Fruit fly (Drosophila melanogaster): ENCODE results near the gene atms.

Gene atms

dm6 chr3R:4804126-4804649 lies 54.4 kb downstream of the atms start (continued):
- no peak for TF ChIP-seq kay (GFP tag; optimal IDR thresholded peaks at IDR 0.05)
- no peak for TF ChIP-seq CG10959 (GFP tag; IDR thresholded peaks at IDR 0.05)
- peak; percentile 44; the same call in 1 of the 3 replicates for TF ChIP-seq Doc3 (GFP tag; IDR thresholded peaks at IDR 0.05; ENCODE audit: partially characterized antibody)
- no peak for TF ChIP-seq Usf (GFP tag; optimal IDR thresholded peaks at IDR 0.05)
- peak; percentile 62 for TF ChIP-seq CG12769 (tag; optimal IDR thresholded peaks at IDR 0.05)
- 0 out of 2 replicates have a peak, but pooled peaks have one; percentile 5 for TF ChIP-seq peb (GFP tag; IDR thresholded peaks at IDR 0.05)
- peak; percentile 23; the same call in 1 of the 2 replicates for TF ChIP-seq E2f1 (GFP tag; IDR thresholded peaks at IDR 0.05)
- peak; percentile 24; the same call in 1 of the 3 replicates for TF ChIP-seq dysf (GFP tag; IDR thresholded peaks at IDR 0.05)
- TF ChIP-seq cg (GFP tag; optimal IDR thresholded peaks at IDR 0.05), result peak; percentile 86
- TF ChIP-seq Nf-YA (GFP tag; IDR thresholded peaks at IDR 0.05), result no peak
- TF ChIP-seq unpg (GFP tag; optimal IDR thresholded peaks at IDR 0.05), result peak; percentile 21
- TF ChIP-seq sna (GFP tag; IDR thresholded peaks at IDR 0.05; ENCODE audit: partially characterized antibody), result no peak; the same call in 1 of the 2 replicates
- no peak for TF ChIP-seq Bgb (GFP tag; IDR thresholded peaks at IDR 0.05; ENCODE audit: partially characterized antibody)
- 0 out of 2 replicates have a peak, but pooled peaks have one; percentile 28 for TF ChIP-seq chm (GFP tag; IDR thresholded peaks at IDR 0.05)
- no peak for TF ChIP-seq CG5953 (GFP tag; IDR thresholded peaks at IDR 0.05)
- TF ChIP-seq Hr78 (GFP tag; optimal IDR thresholded peaks at IDR 0.05), result no peak
- TF ChIP-seq sd (tag; optimal IDR thresholded peaks at IDR 0.05), result no peak
- TF ChIP-seq Med (GFP tag), result peak; percentile 80
- TF ChIP-seq cas (GFP tag; IDR thresholded peaks at IDR 0.05), result no peak
- TF ChIP-seq CG15696 (tag; optimal IDR thresholded peaks at IDR 0.05), result no peak
- TF ChIP-seq CG9932 (GFP tag; IDR thresholded peaks at IDR 0.05), result no peak
- peak; percentile 85 for TF ChIP-seq twi (tag; optimal IDR thresholded peaks at IDR 0.05)
- TF ChIP-seq CG6854 (GFP tag; optimal IDR thresholded peaks at IDR 0.05), result no peak
- TF ChIP-seq CoRest (tag; optimal IDR thresholded peaks at IDR 0.05), result peak; percentile 36
- peak in 1 of 2 experiments; percentile 12 for TF ChIP-seq bsh (GFP tag; optimal IDR thresholded peaks at IDR 0.05)
- TF ChIP-seq abd-A (tag; optimal IDR thresholded peaks at IDR 0.05), result peak; percentile 8
- peak; percentile 66 for TF ChIP-seq BEAF-32 (GFP tag; optimal IDR thresholded peaks at IDR 0.05)
- peak; percentile 16 for TF ChIP-seq CG1233 (GFP tag; optimal IDR thresholded peaks at IDR 0.05)
- TF ChIP-seq hbn (GFP tag; IDR thresholded peaks at IDR 0.05; ENCODE audit: partially characterized antibody), result no peak
- TF ChIP-seq br (optimal IDR thresholded peaks at IDR 0.05), result no peak
- TF ChIP-seq Dref (GFP tag; IDR thresholded peaks at IDR 0.05), result no peak
- TF ChIP-seq CG10462 (GFP tag; optimal IDR thresholded peaks at IDR 0.05), result no peak
- no peak for TF ChIP-seq CG34376 (GFP tag; optimal IDR thresholded peaks at IDR 0.05)
- no peak for TF ChIP-seq CG18011 (GFP tag; optimal IDR thresholded peaks at IDR 0.05)
- TF ChIP-seq CG13424 (tag; optimal IDR thresholded peaks at IDR 0.05), result peak; percentile 20
- no peak for TF ChIP-seq en (GFP tag; optimal IDR thresholded peaks at IDR 0.05)
- TF ChIP-seq CG11085 (GFP tag; IDR thresholded peaks at IDR 0.05), result no peak
- TF ChIP-seq Sry-β (GFP tag; optimal IDR thresholded peaks at IDR 0.05), result peak; percentile 9
- TF ChIP-seq CG2120 (GFP tag; optimal IDR thresholded peaks at IDR 0.05), result peak; percentile 34
- TF ChIP-seq sob (GFP tag; IDR thresholded peaks at IDR 0.05), result 0 out of 2 replicates have a peak, but pooled peaks have one; percentile 9
- no peak for TF ChIP-seq CG18599 (GFP tag; optimal IDR thresholded peaks at IDR 0.05)
- TF ChIP-seq CG10431 (GFP tag; optimal IDR thresholded peaks at IDR 0.05), result no peak
- no peak for TF ChIP-seq CG9437 (GFP tag; optimal IDR thresholded peaks at IDR 0.05)
- TF ChIP-seq CG7271 (tag; optimal IDR thresholded peaks at IDR 0.05), result no peak
- no peak for TF ChIP-seq Myb (GFP tag; optimal IDR thresholded peaks at IDR 0.05)
- no peak for TF ChIP-seq ash1 (GFP tag; optimal IDR thresholded peaks at IDR 0.05)
- TF ChIP-seq Doc2 (GFP tag; IDR thresholded peaks at IDR 0.05), result no peak
- TF ChIP-seq luna (GFP tag; optimal IDR thresholded peaks at IDR 0.05), result no peak
- no peak for TF ChIP-seq mam (GFP tag; optimal IDR thresholded peaks at IDR 0.05)
- peak; percentile 17 for TF ChIP-seq maf-S (GFP tag; optimal IDR thresholded peaks at IDR 0.05)
